Worm (Caenorhabditis elegans): ENCODE measurements around the gene plc-1.

- TF ChIP-seq mxl-1 (tag; optimal IDR thresholded peaks at IDR 0.05) (no peak), lin-35 (GFP tag; optimal IDR thresholded peaks at IDR 0.05) (no peak)
These were observed 71.3 kb downstream of the plc-1 start for ce11 chrX:10766966-10767644.
